Worm (Caenorhabditis elegans): ENCODE results near the gene suox-1.

The suox-1 gene

DNA sequence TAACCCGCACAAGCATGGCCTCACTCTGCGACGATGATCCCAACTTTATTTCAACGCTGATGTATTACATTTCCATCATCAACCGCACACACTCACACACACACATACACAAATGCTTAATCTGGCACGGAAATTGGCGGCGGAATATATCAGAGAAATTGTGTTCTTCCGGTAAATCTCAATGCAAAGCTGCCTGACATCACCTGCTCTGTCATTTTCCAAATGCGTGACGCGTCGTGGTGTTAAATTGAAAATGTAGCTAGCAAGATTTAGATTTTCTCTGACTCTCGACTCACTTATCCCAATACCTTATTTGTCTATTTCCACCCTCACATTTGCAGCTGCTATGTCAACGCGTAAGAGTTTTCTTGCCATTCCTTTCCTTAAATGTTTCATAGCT lies 41.9 kb downstream of the suox-1 start:
- TF ChIP-seq ceh-100 (GFP tag; IDR thresholded peaks at IDR 0.05) (no peak), unc-130 (GFP tag; optimal IDR thresholded peaks at IDR 0.05) (no peak), F52B5.7 (tag; optimal IDR thresholded peaks at IDR 0.05) (no peak), let-526 (GFP tag; IDR thresholded peaks at IDR 0.05) (no peak), zfh-2 (GFP tag; conservative IDR thresholded peaks at IDR 0.05) (no peak), madf-8 (GFP tag; conservative IDR thresholded peaks at IDR 0.05) (no peak), F22D6.2 (tag; optimal IDR thresholded peaks at IDR 0.05) (no peak), dox-1 (GFP tag; IDR thresholded peaks at IDR 0.05) (no peak), dpff-1 (tag; optimal IDR thresholded peaks at IDR 0.05) (no peak), ccch-3 (GFP tag; optimal IDR thresholded peaks at IDR 0.05) (no peak), B0336.3 (GFP tag; IDR thresholded peaks at IDR 0.05) (no peak), egrh-3 (GFP tag; IDR thresholded peaks at IDR 0.05) (no peak), ztf-22 (GFP tag; optimal IDR thresholded peaks at IDR 0.05) (no peak), D2030.7 (GFP tag; IDR thresholded peaks at IDR 0.05) (no peak)

DNA sequence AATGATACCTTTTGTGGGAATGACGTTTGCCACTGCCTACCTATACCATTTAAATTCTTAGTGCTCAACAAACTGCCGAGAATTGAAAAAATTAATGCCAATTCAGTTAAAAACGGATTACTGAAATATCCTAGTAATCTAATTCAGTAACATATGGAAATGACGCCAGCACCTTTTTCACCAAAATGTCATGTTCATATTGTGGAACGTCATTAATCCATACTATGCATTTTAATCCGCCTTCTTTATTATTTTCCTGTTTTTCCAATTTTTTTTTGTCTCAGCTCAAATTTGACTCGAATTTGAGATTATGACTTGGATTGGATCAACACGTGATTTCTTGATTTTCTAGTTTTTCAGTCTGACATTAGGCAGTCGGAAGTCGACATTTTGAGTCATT lies 44.1 kb downstream of the suox-1 start:
- TF ChIP-seq lsy-27 (tag; optimal IDR thresholded peaks at IDR 0.05; ENCODE audit: borderline replicate concordance, insufficient read depth) (no peak), tbp1 (GFP tag; optimal IDR thresholded peaks at IDR 0.05) (no peak), tbx-9 (tag; optimal IDR thresholded peaks at IDR 0.05; ENCODE audit: borderline replicate concordance) (no peak), unc-130 (GFP tag; optimal IDR thresholded peaks at IDR 0.05) (no peak), B0035.1 (tag; optimal IDR thresholded peaks at IDR 0.05) (no peak), let-607 (tag; optimal IDR thresholded peaks at IDR 0.05) (no peak), nfya-1 (tag; optimal IDR thresholded peaks at IDR 0.05; ENCODE audit: borderline replicate concordance, insufficient read depth) (no peak), cebp-2 (GFP tag; IDR thresholded peaks at IDR 0.05) (no peak), ztf-6 (GFP tag; IDR thresholded peaks at IDR 0.05) (no peak), madf-3 (GFP tag; IDR thresholded peaks at IDR 0.05) (no peak), gei-17 (GFP tag; optimal IDR thresholded peaks at IDR 0.05) (no peak), bed-2 (GFP tag; IDR thresholded peaks at IDR 0.05) (no peak), tlf-1 (GFP tag; optimal IDR thresholded peaks at IDR 0.05) (no peak), F49E8.2 (tag; optimal IDR thresholded peaks at IDR 0.05; ENCODE audit: insufficient read depth) (no peak), Y56A3A.18 (GFP tag; IDR thresholded peaks at IDR 0.05) (no peak), repo-1 (tag; optimal IDR thresholded peaks at IDR 0.05) (no peak), Y79H2A.3 (GFP tag; conservative IDR thresholded peaks at IDR 0.05) (no peak), dpl-1 (GFP tag; optimal IDR thresholded peaks at IDR 0.05) (no peak), F33H1.4 (GFP tag; IDR thresholded peaks at IDR 0.05) (no peak)

DNA sequence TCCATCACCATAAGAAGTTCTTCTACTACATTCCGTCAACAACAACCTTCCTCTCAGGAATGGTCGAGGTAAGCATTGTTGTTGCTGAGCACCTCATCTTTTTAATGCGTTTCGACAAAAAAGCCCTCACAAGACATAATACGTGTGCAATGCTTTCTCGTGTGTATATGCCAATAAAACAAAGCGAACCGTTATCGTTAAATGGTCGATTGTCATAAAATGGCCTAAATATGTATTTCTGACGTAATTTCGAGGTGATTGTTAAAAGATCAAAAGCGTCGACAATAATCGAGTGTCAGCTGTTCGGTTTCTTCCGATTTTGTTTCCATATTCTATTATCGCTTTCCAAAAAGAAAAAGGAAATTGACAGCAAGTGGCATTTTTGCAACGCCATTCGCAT lies 47.3 kb downstream of the suox-1 start:
- TF ChIP-seq ZK185.1 (tag; optimal IDR thresholded peaks at IDR 0.05; ENCODE audit: poor library complexity, severe bottlenecking) (no peak), lin-40 (tag; optimal IDR thresholded peaks at IDR 0.05) (no peak), cebp-1 (GFP tag; IDR thresholded peaks at IDR 0.05) (no peak), cebp-1 (tag; optimal IDR thresholded peaks at IDR 0.05) (peak; percentile 28), nhr-80 (tag; optimal IDR thresholded peaks at IDR 0.05) (peak; percentile 82), egl-18 (GFP tag; IDR thresholded peaks at IDR 0.05) (no peak), T07F8.4 (tag; optimal IDR thresholded peaks at IDR 0.05) (no peak), atf-7 (tag; optimal IDR thresholded peaks at IDR 0.05) (peak; percentile 43), dox-1 (GFP tag; IDR thresholded peaks at IDR 0.05) (0 out of 2 replicates have a peak, but pooled peaks have one; percentile 5), sptf-2 (GFP tag; optimal IDR thresholded peaks at IDR 0.05) (no peak), nhr-179 (tag; optimal IDR thresholded peaks at IDR 0.05) (no peak), ceh-79 (tag; optimal IDR thresholded peaks at IDR 0.05) (no peak), F52B5.7 (tag; optimal IDR thresholded peaks at IDR 0.05) (no peak)
